Worm (Caenorhabditis elegans) whole organism, early embryonic: Measurements from ENCODE around the gene E01G4.3.

Experiments
- F13C5.2 ChIP-seq: sonication (generic microtip); optimal IDR thresholded peaks from 2 replicates; lab custom pipeline; 2017; ENCODE audit warnings: mild to moderate bottlenecking, missing genetic modification characterization, inconsistent platforms, missing compliant biosample characterization
- ama-1 ChIP-seq: fragments of 150-350 bp; optimal IDR thresholded peaks from 2 replicates; lab custom pipeline; 2014
- ets-7 ChIP-seq: sonication (generic microtip); optimal IDR thresholded peaks from 2 replicates; lab custom pipeline; 2016; ENCODE audit warnings: missing genotype, missing genetic modification characterization, missing compliant biosample characterization
- flt-1 ChIP-seq: fragments of 200-800 bp; sonication (Bioruptor generic); IDR thresholded peaks from 2 replicates; pipeline ENCODE4 v1.3.6; 2022; ENCODE audit warnings: missing genetic modification characterization, missing compliant biosample characterization
- scrt-1 ChIP-seq: fragments of 200-800 bp; sonication (Bioruptor generic); IDR thresholded peaks from 2 replicates; pipeline ENCODE4 v1.3.6; 2022; ENCODE audit warnings: missing genetic modification characterization, missing compliant biosample characterization
- sea-1 ChIP-seq: fragments of 200-800 bp; sonication (Bioruptor generic); conservative IDR thresholded peaks from 2 replicates; pipeline ENCODE4 v1.3.6; 2022; ENCODE audit warnings: missing genetic modification characterization, missing compliant biosample characterization
- tbx-37 ChIP-seq: fragments of 200-800 bp; sonication (Bioruptor generic); conservative IDR thresholded peaks from 2 replicates; pipeline ENCODE4 v1.3.6; 2022; ENCODE audit warnings: missing genetic modification reagents, missing genetic modification characterization, missing compliant biosample characterization

- TF ChIP-seq ama-1 (lab: Kevin White, UChicago) (no peak), sea-1 (GFP tag; lab: Robert Waterston, UW) (no peak), scrt-1 (GFP tag; lab: Robert Waterston, UW) (no peak), F13C5.2 (no peak), tbx-37 (GFP tag; lab: Robert Waterston, UW) (no peak), ets-7 (tag; lab: Kevin White, UChicago) (no peak), flt-1 (GFP tag; lab: Robert Waterston, UW) (no peak)
Observed at ce11 chrII:13424242-13424641, 45.2 kb downstream of the E01G4.3 start, which contains the start of gene Y48E1C.2.
